Fruit fly (Drosophila melanogaster): ENCODE results near the gene Agpat4.

DNA sequence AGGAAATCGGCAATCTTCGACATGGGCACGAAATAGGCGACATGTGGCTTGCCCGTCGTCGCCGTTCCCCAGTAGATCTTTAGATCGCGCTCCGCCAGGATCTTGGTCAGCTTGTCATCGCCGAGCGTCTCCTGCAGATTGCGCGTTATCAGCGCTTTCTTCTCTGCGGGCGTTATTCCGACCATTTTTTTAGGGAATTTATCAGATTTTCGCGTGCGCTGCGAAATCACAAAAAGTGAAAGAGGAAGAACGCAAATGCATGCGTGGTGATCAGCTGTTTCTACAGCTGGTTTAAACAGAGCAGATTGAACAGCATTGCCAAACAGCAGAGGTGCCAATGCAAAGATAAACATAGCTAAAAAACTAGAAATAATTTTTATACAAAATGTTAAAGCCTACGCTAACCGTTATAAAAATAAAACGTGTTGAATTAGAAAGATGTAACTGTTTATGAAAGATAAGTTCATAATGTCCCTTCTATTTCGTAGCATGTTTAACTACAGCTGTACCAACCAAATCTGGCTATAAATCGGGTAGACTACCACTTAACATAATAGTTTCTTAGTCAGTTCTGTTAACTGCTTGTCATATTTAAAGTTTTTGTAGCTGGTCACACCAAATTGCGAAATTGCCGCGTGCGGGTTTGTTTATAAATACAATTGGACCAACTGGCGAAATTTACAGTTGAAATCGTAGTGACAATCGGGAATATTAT lies 37.8 kb upstream of the Agpat4 start, which contains the start of the genes TyrRS and CG33158:
- TF ChIP-seq CG7101 (tag; optimal IDR thresholded peaks at IDR 0.05) (no peak), Clk (GFP tag; optimal IDR thresholded peaks at IDR 0.05) (no peak), cic (GFP tag; optimal IDR thresholded peaks at IDR 0.05) (no peak), Mnt (GFP tag; optimal IDR thresholded peaks at IDR 0.05) (peak; percentile 77), kay (GFP tag; ENCODE audit: borderline replicate concordance) (peak; percentile 19)

Data from whole organism, adult.